Worm (Caenorhabditis elegans) whole organism, L2 larva: ENCODE data around the gene T25F10.1.
A peak's percentile ranks its signal among the peaks of the same experiment; 100 is the strongest.

ENCODE experiments used
- F13H6.1 ChIP-seq: sonication (generic microtip); optimal IDR thresholded peaks from 2 replicates; lab custom pipeline; 2016; ENCODE audit warnings: missing genetic modification characterization, missing compliant biosample characterization
- R02D3.7 ChIP-seq: fragments of 150-350 bp; optimal IDR thresholded peaks from 2 replicates; lab custom pipeline; 2014; ENCODE audit warnings: missing biosample characterization, missing genetic modification characterization
- Y55F3AM.14 ChIP-seq: fragments of 200-800 bp; sonication (Bioruptor generic); optimal IDR thresholded peaks from 2 replicates; lab custom pipeline; 2018; ENCODE audit warnings: mild to moderate bottlenecking, missing genetic modification characterization, missing compliant biosample characterization
- ZK546.5 ChIP-seq: sonication (generic microtip); optimal IDR thresholded peaks from 2 replicates; lab custom pipeline; 2017; ENCODE audit warnings: missing biosample characterization, missing genetic modification characterization
- alr-1 ChIP-seq: fragments of 150-350 bp; optimal IDR thresholded peaks from 2 replicates; lab custom pipeline; 2014; ENCODE audit warnings: missing biosample characterization, missing genetic modification characterization
- aly-2 ChIP-seq: fragments of 150-350 bp; optimal IDR thresholded peaks from 2 replicates; lab custom pipeline; 2014; ENCODE audit warnings: missing biosample characterization, missing genetic modification characterization
- blmp-1 ChIP-seq: sonication (generic microtip); optimal IDR thresholded peaks from 2 replicates; lab custom pipeline; 2017; ENCODE audit warnings: missing genetic modification characterization, mild to moderate bottlenecking, missing compliant biosample characterization, antibody characterized with exemption, moderate library complexity; ENCODE audit not compliant: insufficient read depth
- ceh-82 ChIP-seq: fragments of 150-350 bp; optimal IDR thresholded peaks from 2 replicates; lab custom pipeline; 2014; ENCODE audit warnings: missing biosample characterization, missing genetic modification characterization
- crh-2 ChIP-seq: sonication (generic microtip); optimal IDR thresholded peaks from 2 replicates; lab custom pipeline; 2017; ENCODE audit warnings: missing biosample characterization, missing genetic modification characterization
- dmd-4 ChIP-seq: sonication (generic microtip); optimal IDR thresholded peaks from 2 replicates; lab custom pipeline; 2017; ENCODE audit warnings: missing biosample characterization, missing genetic modification characterization
- egl-27 ChIP-seq: sonication (generic microtip); optimal IDR thresholded peaks from 3 replicates; lab custom pipeline; 2017; ENCODE audit warnings: missing biosample characterization, missing genetic modification reagents, missing genetic modification characterization
- gmeb-1 ChIP-seq: fragments of 150-350 bp; optimal IDR thresholded peaks from 2 replicates; lab custom pipeline; 2014; ENCODE audit warnings: missing biosample characterization, missing genetic modification characterization
- lin-11 ChIP-seq: fragments of 150-350 bp; sonication (generic microtip); optimal IDR thresholded peaks from 2 replicates; lab custom pipeline; 2014; ENCODE audit warnings: missing biosample characterization, missing genetic modification characterization, inconsistent platforms, mixed read lengths
- lin-13 ChIP-seq: fragments of 150-350 bp; optimal IDR thresholded peaks from 2 replicates; lab custom pipeline; 2014; ENCODE audit warnings: missing biosample characterization, missing genetic modification reagents, missing genetic modification characterization
- lin-39 ChIP-seq: fragments of 150-350 bp; optimal IDR thresholded peaks from 2 replicates; lab custom pipeline; 2014; ENCODE audit warnings: missing biosample characterization, missing genetic modification reagents, missing genetic modification characterization
- lsy-2 ChIP-seq, 2 experiments: fragments of 150-350 bp in 1 of 2; sonication (generic microtip) in 1 of 2; optimal IDR thresholded peaks; 2 replicates each; lab custom pipeline; 2014 to 2017; ENCODE audit warnings: missing biosample characterization in 2 of 2, missing genetic modification characterization in 2 of 2
- mab-5 ChIP-seq: fragments of 150-350 bp; optimal IDR thresholded peaks from 2 replicates; lab custom pipeline; 2014; ENCODE audit warnings: missing biosample characterization, missing genetic modification characterization
- mbf-1 ChIP-seq: sonication (generic microtip); optimal IDR thresholded peaks from 2 replicates; lab custom pipeline; 2017; ENCODE audit warnings: missing biosample characterization, missing genetic modification characterization
- nhr-12 ChIP-seq: fragments of 150-350 bp; optimal IDR thresholded peaks from 2 replicates; lab custom pipeline; 2014; ENCODE audit warnings: missing biosample characterization, missing genetic modification characterization
- nhr-129 ChIP-seq: fragments of 150-350 bp; optimal IDR thresholded peaks from 2 replicates; lab custom pipeline; 2014; ENCODE audit warnings: missing biosample characterization, missing genetic modification characterization
- nhr-21 ChIP-seq: fragments of 150-350 bp; optimal IDR thresholded peaks from 2 replicates; lab custom pipeline; 2014; ENCODE audit warnings: missing biosample characterization, missing genetic modification characterization
- nhr-237 ChIP-seq: fragments of 150-350 bp; optimal IDR thresholded peaks from 2 replicates; lab custom pipeline; 2014; ENCODE audit warnings: missing biosample characterization, missing genetic modification characterization
- nhr-25 ChIP-seq: fragments of 150-350 bp; sonication (generic microtip); optimal IDR thresholded peaks from 3 replicates; lab custom pipeline; 2014; ENCODE audit warnings: missing biosample characterization, missing genetic modification characterization
- nhr-6 ChIP-seq: fragments of 150-350 bp; optimal IDR thresholded peaks from 2 replicates; lab custom pipeline; 2014; ENCODE audit warnings: missing biosample characterization, missing genetic modification characterization
- nhr-77 ChIP-seq: fragments of 150-350 bp; optimal IDR thresholded peaks from 2 replicates; lab custom pipeline; 2014; ENCODE audit warnings: missing biosample characterization, missing genetic modification characterization
- peb-1 ChIP-seq: fragments of 150-350 bp; optimal IDR thresholded peaks from 2 replicates; lab custom pipeline; 2014; ENCODE audit warnings: missing biosample characterization, missing genetic modification characterization
- sem-4 ChIP-seq: fragments of 150-350 bp; optimal IDR thresholded peaks from 2 replicates; lab custom pipeline; 2014; ENCODE audit warnings: missing biosample characterization, missing genetic modification reagents, missing genetic modification characterization
- sma-3 ChIP-seq: sonication (generic microtip); optimal IDR thresholded peaks from 2 replicates; lab custom pipeline; 2016; ENCODE audit warnings: missing genetic modification reagents, missing genetic modification characterization, missing compliant biosample characterization
- sma-9 ChIP-seq, 2 experiments: fragments of 150-350 bp in 1 of 2; sonication (generic microtip) in 1 of 2; optimal IDR thresholded peaks; 2 replicates each; lab custom pipeline; 2014 to 2016; ENCODE audit warnings: missing genetic modification characterization in 2 of 2, mild to moderate bottlenecking in 1 of 2, missing biosample characterization in 1 of 2, missing compliant biosample characterization in 1 of 2, missing genetic modification reagents in 1 of 2, moderate library complexity in 1 of 2
- snpc-4 ChIP-seq: fragments of 150-350 bp; optimal IDR thresholded peaks from 2 replicates; lab custom pipeline; 2014; ENCODE audit warnings: missing biosample characterization, missing genetic modification characterization
- unc-62 ChIP-seq: fragments of 150-350 bp; optimal IDR thresholded peaks from 2 replicates; lab custom pipeline; 2014; ENCODE audit warnings: missing biosample characterization, missing genetic modification reagents, missing genetic modification characterization
- zag-1 ChIP-seq: fragments of 150-350 bp; optimal IDR thresholded peaks from 2 replicates; lab custom pipeline; 2014; ENCODE audit warnings: missing biosample characterization, missing genetic modification characterization
- ztf-1 ChIP-seq: fragments of 200-800 bp; sonication (Bioruptor generic); conservative IDR thresholded peaks from 2 replicates; pipeline ENCODE4 v1.3.6; 2022; ENCODE audit warnings: missing genetic modification characterization, missing compliant biosample characterization
- ztf-4 ChIP-seq: fragments of 150-350 bp; optimal IDR thresholded peaks from 2 replicates; lab custom pipeline; 2014; ENCODE audit warnings: missing biosample characterization, missing genetic modification characterization

T25F10.1 gene

ce11 chrV:6736108-6736507 is 32.2 kb upstream of the T25F10.1 start:
- TF ChIP-seq mab-5 (tag; lab: Kevin White, UChicago) (no peak), sma-3 (GFP tag; lab: Kevin White, UChicago) (no peak), nhr-25 (peak; percentile 51), nhr-237 (tag; lab: Kevin White, UChicago) (no peak)
- TF ChIP-seq, all 48 proteins: peak for 1

ce11 chrV:6736877-6737276 is 31.4 kb upstream of the T25F10.1 start:
- no peak for TF ChIP-seq sma-9 (GFP tag; optimal IDR thresholded peaks at IDR 0.05; lab: Kevin White, UChicago)
- TF ChIP-seq sma-9 (tag; optimal IDR thresholded peaks at IDR 0.05; lab: Kevin White, UChicago) = no peak
- TF ChIP-seq nhr-25 = peak; percentile 56
- TF ChIP-seq dmd-4 (tag; lab: Kevin White, UChicago) = no peak
- TF ChIP-seq ztf-1 (GFP tag; lab: Robert Waterston, UW) = no peak
- TF ChIP-seq alr-1 (tag; lab: Kevin White, UChicago) = no peak
- TF ChIP-seq nhr-6 = no peak
- TF ChIP-seq peb-1 (tag; lab: Kevin White, UChicago) = no peak
- no peak for TF ChIP-seq unc-62 (GFP tag; lab: Kevin White, UChicago)
- TF ChIP-seq lin-39 (tag; lab: Kevin White, UChicago) = no peak
- no peak for TF ChIP-seq gmeb-1
- TF ChIP-seq crh-2 = no peak
- TF ChIP-seq ZK546.5 (tag; lab: Kevin White, UChicago) = no peak
- no peak for TF ChIP-seq ztf-4 (tag; lab: Kevin White, UChicago)
- TF ChIP-seq egl-27 (tag; lab: Kevin White, UChicago) = no peak
- TF ChIP-seq lin-11 (tag; lab: Kevin White, UChicago) = no peak
- no peak for TF ChIP-seq nhr-129 (tag; lab: Kevin White, UChicago)
- peak; percentile 94 for TF ChIP-seq blmp-1

ce11 chrV:6744774-6745173 is 23.5 kb upstream of the T25F10.1 start, which contains the start of gene T25F10.3:
Gene T25F10.3 (plus strand): TSS chrV:6745081.
- no peak for TF ChIP-seq lsy-2 (tag; optimal IDR thresholded peaks at IDR 0.05; lab: Kevin White, UChicago)
- peak; percentile 88 for TF ChIP-seq blmp-1
- no peak for TF ChIP-seq ZK546.5 (tag; lab: Kevin White, UChicago)

- TF ChIP-seq F13H6.1 (tag; lab: Kevin White, UChicago) = peak; percentile 46
- peak; percentile 52 for TF ChIP-seq sma-9 (GFP tag; optimal IDR thresholded peaks at IDR 0.05; lab: Kevin White, UChicago)
- no peak for TF ChIP-seq sma-9 (tag; optimal IDR thresholded peaks at IDR 0.05; lab: Kevin White, UChicago)
- peak; percentile 34 for TF ChIP-seq nhr-129 (tag; lab: Kevin White, UChicago)
- no peak for TF ChIP-seq Y55F3AM.14 (GFP tag; lab: Kevin White, UChicago)
- peak; percentile 34 for TF ChIP-seq mab-5 (tag; lab: Kevin White, UChicago)
- TF ChIP-seq, all 48 proteins: peak for 4
These were observed 16.7 kb upstream of the T25F10.1 start for ce11 chrV:6751493-6752100.

- TF ChIP-seq nhr-77 (tag; lab: Kevin White, UChicago) = no peak
- no peak for TF ChIP-seq F13H6.1 (tag; lab: Kevin White, UChicago)
- no peak for TF ChIP-seq nhr-21 (tag; lab: Kevin White, UChicago)
These were observed 15.0 kb upstream of the T25F10.1 start for ce11 chrV:6753257-6753656.

ce11 chrV:6758017-6758416 is 10.3 kb upstream of the T25F10.1 start, which contains the start of gene dbl-1:
Gene dbl-1 (plus strand): TSS chrV:6758135.
- TF ChIP-seq Y55F3AM.14 (GFP tag; lab: Kevin White, UChicago) (no peak), zag-1 (tag; lab: Kevin White, UChicago) (no peak), nhr-12 (no peak), lin-11 (tag; lab: Kevin White, UChicago) (no peak), sem-4 (tag; lab: Kevin White, UChicago) (no peak), ceh-82 (no peak), crh-2 (no peak), aly-2 (tag; lab: Kevin White, UChicago) (no peak), R02D3.7 (tag; lab: Kevin White, UChicago) (no peak), egl-27 (tag; lab: Kevin White, UChicago) (no peak), lin-13 (GFP tag; lab: Kevin White, UChicago) (no peak), mab-5 (tag; lab: Kevin White, UChicago) (no peak), snpc-4 (tag; lab: Kevin White, UChicago) (no peak), ztf-4 (tag; lab: Kevin White, UChicago) (no peak), blmp-1 (no peak), unc-62 (GFP tag; lab: Kevin White, UChicago) (no peak), mbf-1 (no peak), gmeb-1 (no peak)
